Worm (Caenorhabditis elegans): ENCODE data around the gene pdfr-1.
A peak's percentile ranks its signal among the peaks of the same experiment; 100 is the strongest.

The pdfr-1 gene

DNA sequence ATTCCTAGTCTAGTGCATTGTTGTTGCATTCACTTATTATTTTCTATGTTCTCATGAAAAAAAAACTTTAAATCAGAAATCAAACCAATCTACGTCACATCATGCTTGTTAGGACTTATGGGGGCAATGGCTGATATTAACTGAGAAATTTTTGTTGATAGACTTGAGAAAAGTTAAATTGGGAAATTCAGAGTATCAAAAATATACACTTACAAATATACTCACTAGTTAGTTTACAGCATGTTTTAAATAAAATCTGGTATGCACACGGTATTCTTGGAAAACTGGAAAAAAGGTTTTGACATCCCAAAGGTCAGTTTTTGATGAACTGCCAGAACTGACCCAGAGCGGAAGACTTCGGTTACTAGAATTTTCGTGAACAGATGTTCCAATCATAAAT, 29.1 kb upstream of the pdfr-1 start:
- TF ChIP-seq ama-1 (optimal IDR thresholded peaks at IDR 0.05), result no peak
- TF ChIP-seq nhr-43 (tag; optimal IDR thresholded peaks at IDR 0.05; ENCODE audit: poor library complexity, severe bottlenecking), result no peak
- TF ChIP-seq nfya-1 (tag; optimal IDR thresholded peaks at IDR 0.05; ENCODE audit: insufficient read depth), result no peak
- no peak for TF ChIP-seq fos-1 (tag; optimal IDR thresholded peaks at IDR 0.05)
- TF ChIP-seq elt-3 (tag; optimal IDR thresholded peaks at IDR 0.05), result no peak
- TF ChIP-seq nhr-77 (tag; optimal IDR thresholded peaks at IDR 0.05), result no peak
- TF ChIP-seq ceh-9 (tag; optimal IDR thresholded peaks at IDR 0.05), result no peak
- no peak for TF ChIP-seq egl-5 (tag; optimal IDR thresholded peaks at IDR 0.05)
- TF ChIP-seq ztf-11 (tag; optimal IDR thresholded peaks at IDR 0.05), result no peak
- TF ChIP-seq sea-2 (GFP tag; optimal IDR thresholded peaks at IDR 0.05), result no peak
- no peak for TF ChIP-seq mdl-1 (tag; optimal IDR thresholded peaks at IDR 0.05)
- TF ChIP-seq unc-39 (tag; optimal IDR thresholded peaks at IDR 0.05), result no peak
- no peak for TF ChIP-seq ceh-28 (tag; optimal IDR thresholded peaks at IDR 0.05)

DNA sequence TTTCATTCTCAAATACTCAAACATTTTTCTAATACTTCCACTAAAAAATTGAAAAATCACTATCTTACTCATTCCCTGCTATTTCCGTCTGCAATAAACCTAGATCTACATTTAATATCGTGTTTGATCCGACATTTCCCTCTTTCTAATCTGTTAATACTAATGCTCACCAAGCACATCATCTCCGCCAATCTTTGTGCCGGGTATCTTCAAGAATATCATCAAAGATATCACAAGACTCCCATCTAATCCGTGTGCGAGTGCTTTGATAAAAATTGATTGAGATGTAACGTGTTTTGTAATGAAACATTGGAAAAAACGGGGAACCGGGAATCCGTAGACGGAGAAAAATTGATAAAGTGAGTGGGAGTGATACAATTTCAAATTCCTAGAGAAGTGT, 27.4 kb upstream of the pdfr-1 start:
- TF ChIP-seq pha-4 (tag; optimal IDR thresholded peaks at IDR 0.05) (no peak), skn-1 (tag; optimal IDR thresholded peaks at IDR 0.05) (no peak), fkh-2 (tag; optimal IDR thresholded peaks at IDR 0.05) (no peak), unc-62 (GFP tag; optimal IDR thresholded peaks at IDR 0.05) (no peak), lsy-12 (tag; optimal IDR thresholded peaks at IDR 0.05) (no peak), nhr-67 (tag; optimal IDR thresholded peaks at IDR 0.05) (no peak), fos-1 (tag; optimal IDR thresholded peaks at IDR 0.05) (no peak), eor-1 (tag; optimal IDR thresholded peaks at IDR 0.05) (no peak), ama-1 (optimal IDR thresholded peaks at IDR 0.05) (no peak), ztf-11 (tag; optimal IDR thresholded peaks at IDR 0.05) (no peak), fkh-10 (GFP tag; optimal IDR thresholded peaks at IDR 0.05) (no peak), R02D3.7 (tag; optimal IDR thresholded peaks at IDR 0.05) (no peak), egl-5 (tag; optimal IDR thresholded peaks at IDR 0.05) (no peak), jun-1 (tag; optimal IDR thresholded peaks at IDR 0.05) (no peak)

DNA sequence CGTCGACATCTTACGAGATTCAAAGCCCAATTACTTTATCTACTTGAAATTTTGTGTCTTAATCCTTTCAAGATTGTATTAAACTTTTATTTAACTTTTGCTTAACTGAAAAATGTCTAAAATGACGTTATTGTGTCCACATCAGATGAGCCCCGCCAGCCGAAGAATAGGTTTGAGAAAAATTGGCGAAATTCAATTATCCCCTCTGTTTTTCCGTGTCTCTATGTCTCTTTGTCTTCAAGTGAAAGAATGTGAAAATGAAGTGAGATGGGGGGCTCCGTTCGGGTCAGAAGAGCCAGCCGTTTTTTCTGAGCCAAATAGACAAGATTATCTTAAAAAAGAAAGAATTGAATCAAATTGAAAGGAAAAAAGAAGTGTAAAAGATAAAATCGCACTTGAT, 25.4 kb upstream of the pdfr-1 start:
- TF ChIP-seq sea-2 (GFP tag; optimal IDR thresholded peaks at IDR 0.05), result no peak
- no peak for TF ChIP-seq ceh-82 (tag; optimal IDR thresholded peaks at IDR 0.05)
- no peak for TF ChIP-seq ceh-16 (tag; optimal IDR thresholded peaks at IDR 0.05)
- no peak for TF ChIP-seq zag-1 (tag; optimal IDR thresholded peaks at IDR 0.05)
- TF ChIP-seq fkh-2 (tag; optimal IDR thresholded peaks at IDR 0.05), result no peak
- no peak for TF ChIP-seq nhr-12 (tag; optimal IDR thresholded peaks at IDR 0.05)
- no peak for TF ChIP-seq unc-62 (GFP tag; optimal IDR thresholded peaks at IDR 0.05)
- TF ChIP-seq nhr-11 (tag; optimal IDR thresholded peaks at IDR 0.05), result no peak
- TF ChIP-seq fos-1 (tag; optimal IDR thresholded peaks at IDR 0.05), result no peak
- TF ChIP-seq egl-5 (tag; optimal IDR thresholded peaks at IDR 0.05), result no peak
- TF ChIP-seq nhr-23 (tag; optimal IDR thresholded peaks at IDR 0.05), result no peak
- TF ChIP-seq nhr-25 (tag; optimal IDR thresholded peaks at IDR 0.05), result no peak
- no peak for TF ChIP-seq elt-2 (tag; optimal IDR thresholded peaks at IDR 0.05)
- no peak for TF ChIP-seq ztf-4 (tag; optimal IDR thresholded peaks at IDR 0.05)
- TF ChIP-seq nhr-77 (tag; optimal IDR thresholded peaks at IDR 0.05), result no peak
- TF ChIP-seq lsy-12 (tag; optimal IDR thresholded peaks at IDR 0.05), result no peak
- TF ChIP-seq ceh-9 (tag; optimal IDR thresholded peaks at IDR 0.05), result no peak
- no peak for TF ChIP-seq R02D3.7 (tag; optimal IDR thresholded peaks at IDR 0.05)
- TF ChIP-seq mdl-1 (tag; optimal IDR thresholded peaks at IDR 0.05), result no peak

- TF ChIP-seq nfya-1 (tag; optimal IDR thresholded peaks at IDR 0.05; ENCODE audit: insufficient read depth), result peak; percentile 8
- TF ChIP-seq lsy-12 (tag; optimal IDR thresholded peaks at IDR 0.05), result no peak
- TF ChIP-seq eor-1 (tag; optimal IDR thresholded peaks at IDR 0.05), result no peak
- no peak for TF ChIP-seq unc-62 (GFP tag; optimal IDR thresholded peaks at IDR 0.05)
- no peak for TF ChIP-seq zag-1 (tag; optimal IDR thresholded peaks at IDR 0.05)
Observed at ce11 chrIII:6675460-6675859, 23.6 kb upstream of the pdfr-1 start, which contains the start of gene rbf-1. Gene rbf-1, plus strand, starts transcription at chrIII:6675760.

ce11 chrIII:6670737-6671242, 18.9 kb upstream of the pdfr-1 start:
- TF ChIP-seq mml-1 (tag; optimal IDR thresholded peaks at IDR 0.05) (no peak), fkh-10 (GFP tag; optimal IDR thresholded peaks at IDR 0.05) (peak; percentile 38)

Measured in whole organism, L3 larva.